Fruit fly (Drosophila melanogaster) whole organism, embryonic: ENCODE measurements around the gene BthD.

Experiments used
- Antp ChIP-seq: fragments of 200-800 bp; sonication (Bioruptor generic); optimal IDR thresholded peaks from 3 replicates; lab custom pipeline; 2016; ENCODE audit warnings: missing biosample characterization, missing genetic modification characterization
- CG10274 ChIP-seq: fragments of 200-800 bp; sonication (Bioruptor generic); optimal IDR thresholded peaks from 3 replicates; lab custom pipeline; 2017; ENCODE audit warnings: missing biosample characterization, mild to moderate bottlenecking, missing genetic modification characterization
- CG2116 ChIP-seq: fragments of 200-800 bp; sonication (Bioruptor generic); optimal IDR thresholded peaks from 3 replicates; lab custom pipeline; 2018; ENCODE audit warnings: missing biosample characterization, mild to moderate bottlenecking, missing genetic modification characterization
- CG3726 ChIP-seq: fragments of 200-800 bp; sonication (Bioruptor generic); IDR thresholded peaks from 3 replicates; pipeline ENCODE4, ENCODE4 v1.3.6; 2022; ENCODE audit warnings: missing biosample characterization, missing genetic modification characterization
- Ets65A ChIP-seq: fragments of 200-800 bp; sonication (Bioruptor generic); peaks from one replicate; lab custom pipeline; 2016; ENCODE audit warnings: missing biosample characterization, missing genetic modification characterization
- Ssrp ChIP-seq: fragments of 200-800 bp; sonication (Bioruptor generic); optimal IDR thresholded peaks from 2 replicates; lab custom pipeline; 2018; ENCODE audit warnings: missing biosample characterization, mild to moderate bottlenecking, missing genetic modification characterization, moderate library complexity
- nom ChIP-seq: fragments of 200-800 bp; sonication (Bioruptor generic); optimal IDR thresholded peaks from 2 replicates; lab custom pipeline; 2017; ENCODE audit warnings: missing biosample characterization, missing genetic modification characterization, mild to moderate bottlenecking, moderate library complexity, missing genetic modification reagents
- schlank ChIP-seq: fragments of 200-800 bp; sonication (Bioruptor generic); optimal IDR thresholded peaks from 2 replicates; lab custom pipeline; 2018; ENCODE audit warnings: missing biosample characterization, mild to moderate bottlenecking, missing genetic modification characterization

DNA sequence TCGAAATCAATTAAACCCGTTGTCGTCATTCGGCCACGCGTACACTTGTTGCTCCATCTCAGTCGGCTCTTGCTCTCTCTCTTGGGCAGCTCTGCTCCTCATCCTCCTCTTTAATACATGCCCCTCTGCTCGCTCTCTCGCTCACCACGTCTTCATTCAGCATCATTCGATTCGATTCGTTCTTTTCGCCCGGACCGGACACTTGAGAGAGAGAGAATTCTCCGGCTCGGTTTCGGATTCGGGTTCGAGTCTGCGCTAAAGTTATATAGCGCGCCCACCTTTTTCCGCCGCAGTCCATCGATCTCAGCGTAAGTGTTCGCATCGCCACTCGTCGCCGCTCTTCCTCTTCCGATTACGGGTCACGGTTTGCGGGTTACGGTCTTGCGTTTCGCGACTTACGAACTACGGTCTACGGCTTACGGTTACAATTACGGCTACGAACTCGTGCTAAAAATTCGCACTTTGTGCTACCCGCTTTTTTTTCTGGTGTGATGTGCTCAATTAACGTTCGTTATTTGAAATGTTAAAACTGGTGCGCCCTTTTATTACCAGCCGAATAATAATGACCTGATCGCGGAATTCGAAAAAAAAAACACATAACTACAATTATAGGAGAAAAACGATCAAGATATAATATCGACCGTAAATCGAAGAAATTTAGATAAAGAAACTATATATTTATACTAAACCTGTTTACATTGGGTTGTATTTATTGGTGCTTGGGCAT lies 30.1 kb downstream of the BthD start:
- TF ChIP-seq CG2116 (no peak), Ets65A (GFP tag; lab: Kevin White, UChicago) (no peak), CG3726 (GFP tag; lab: Robert Waterston, UW) (no peak), Ssrp (tag; lab: Kevin White, UChicago) (no peak), Antp (GFP tag; lab: Kevin White, UChicago) (no peak), CG10274 (GFP tag; lab: Kevin White, UChicago) (no peak), nom (GFP tag; lab: Kevin White, UChicago) (peak; percentile 50), schlank (tag; lab: Kevin White, UChicago) (no peak)
